Worm (Caenorhabditis elegans): ENCODE measurements around the gene F02C12.1.
A peak's percentile ranks its signal among the peaks of the same experiment; 100 is the strongest.

The F02C12.1 gene

DNA sequence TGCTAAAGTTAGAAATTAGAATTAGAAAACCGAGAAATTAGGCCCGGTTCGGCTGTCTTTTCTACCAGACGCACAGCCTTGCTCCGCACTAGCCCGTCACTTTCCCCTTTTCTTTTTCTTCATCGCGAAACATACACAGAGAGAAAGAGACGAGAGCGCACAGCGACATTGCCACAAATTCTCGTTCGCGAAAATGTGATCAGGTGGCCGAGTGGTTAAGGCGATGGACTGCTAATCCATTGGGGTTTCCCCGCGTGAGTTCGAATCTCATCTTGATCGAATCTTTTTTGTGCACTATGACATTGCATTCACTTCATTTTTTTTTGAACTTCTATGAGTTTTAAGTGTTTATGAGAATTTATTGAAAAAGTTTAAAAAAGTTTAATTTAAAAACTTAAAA is 40.6 kb downstream of the F02C12.1 start (continued):
- TF ChIP-seq nhr-102 (tag; optimal IDR thresholded peaks at IDR 0.05) (peak; percentile 56), nhr-25 (tag; optimal IDR thresholded peaks at IDR 0.05; ENCODE audit: borderline replicate concordance, insufficient read depth) (no peak), madf-5 (GFP tag; IDR thresholded peaks at IDR 0.05) (0 out of 4 replicates have a peak, but pooled peaks of 1 of the 2 experiments have one; percentile 39), Y105C5A.15 (GFP tag; IDR thresholded peaks at IDR 0.05) (0 out of 2 replicates have a peak, but pooled peaks have one; percentile 63), gei-8 (GFP tag; optimal IDR thresholded peaks at IDR 0.05) (no peak), mxl-3 (GFP tag; optimal IDR thresholded peaks at IDR 0.05) (peak; percentile 38), rbr-2 (tag; optimal IDR thresholded peaks at IDR 0.05) (peak; percentile 74), zag-1 (tag; optimal IDR thresholded peaks at IDR 0.05) (no peak), ZK546.5 (tag; optimal IDR thresholded peaks at IDR 0.05) (no peak), lin-29 (GFP tag; IDR thresholded peaks at IDR 0.05) (0 out of 2 replicates have a peak, but pooled peaks have one; percentile 44), mdl-1 (tag; optimal IDR thresholded peaks at IDR 0.05) (peak in 1 of 2 experiments; percentile 29), pha-4 (GFP tag; IDR thresholded peaks at IDR 0.05) (no peak), pha-4 (tag; optimal IDR thresholded peaks at IDR 0.05) (no peak), ceh-44 (GFP tag; IDR thresholded peaks at IDR 0.05) (0 out of 2 replicates have a peak, but pooled peaks have one; percentile 40), F37D6.2 (tag; optimal IDR thresholded peaks at IDR 0.05) (peak; percentile 66), nhr-42 (GFP tag; IDR thresholded peaks at IDR 0.05) (0 out of 2 replicates have a peak, but pooled peaks have one; percentile 67), ZK337.2 (GFP tag; IDR thresholded peaks at IDR 0.05) (peak; percentile 63), pqm-1 (tag; optimal IDR thresholded peaks at IDR 0.05) (no peak), R02D3.7 (tag; optimal IDR thresholded peaks at IDR 0.05) (no peak), daf-16 (GFP tag; optimal IDR thresholded peaks at IDR 0.05) (peak; percentile 0 to 37), daf-16 (tag; optimal IDR thresholded peaks at IDR 0.05) (peak; percentile 52), mes-2 (tag; optimal IDR thresholded peaks at IDR 0.05; ENCODE audit: poor library complexity, severe bottlenecking) (peak; percentile 79), fkh-10 (GFP tag; optimal IDR thresholded peaks at IDR 0.05) (peak; percentile 32), dpl-1 (GFP tag; optimal IDR thresholded peaks at IDR 0.05) (peak; percentile 5), mxl-2 (GFP tag; conservative IDR thresholded peaks at IDR 0.05) (0 out of 2 replicates have a peak, but pooled peaks have one; percentile 11), F49E8.2 (tag; optimal IDR thresholded peaks at IDR 0.05; ENCODE audit: borderline replicate concordance) (no peak), T26A8.4 (GFP tag; IDR thresholded peaks at IDR 0.05) (peak; percentile 74), lin-38 (GFP tag; IDR thresholded peaks at IDR 0.05) (peak; percentile 56; the same call in 1 of the 2 replicates), ces-1 (GFP tag; optimal IDR thresholded peaks at IDR 0.05) (no peak), daf-8 (GFP tag; IDR thresholded peaks at IDR 0.05) (no peak), nhr-237 (tag; optimal IDR thresholded peaks at IDR 0.05) (no peak), ceh-62 (tag; optimal IDR thresholded peaks at IDR 0.05) (no peak), hmg-1.1 (GFP tag; IDR thresholded peaks at IDR 0.05) (peak; percentile 89), daf-12 (tag; optimal IDR thresholded peaks at IDR 0.05) (no peak), nhr-48 (tag; optimal IDR thresholded peaks at IDR 0.05) (peak; percentile 31), dmd-6 (GFP tag; IDR thresholded peaks at IDR 0.05) (peak; percentile 65), F26F4.8 (GFP tag; conservative IDR thresholded peaks at IDR 0.05) (peak; percentile 42; the same call in 1 of the 2 replicates), nhr-41 (GFP tag; IDR thresholded peaks at IDR 0.05) (no peak), lin-39 (tag; optimal IDR thresholded peaks at IDR 0.05) (no peak), dmd-8 (GFP tag; IDR thresholded peaks at IDR 0.05) (0 out of 2 replicates have a peak, but pooled peaks have one; percentile 61), zfp-2 (tag; optimal IDR thresholded peaks at IDR 0.05) (no peak), Y75B8A.6 (GFP tag; IDR thresholded peaks at IDR 0.05) (no peak), snpc-1.2 (GFP tag; IDR thresholded peaks at IDR 0.05) (peak; percentile 81), tra-1 (GFP tag; IDR thresholded peaks at IDR 0.05) (0 out of 2 replicates have a peak, but pooled peaks have one; percentile 18), madf-9 (GFP tag; conservative IDR thresholded peaks at IDR 0.05) (peak; percentile 75), lim-7 (GFP tag; IDR thresholded peaks at IDR 0.05) (peak; percentile 63), saeg-2 (GFP tag; IDR thresholded peaks at IDR 0.05) (no peak), dve-1 (tag; optimal IDR thresholded peaks at IDR 0.05; ENCODE audit: insufficient read depth) (peak; percentile 38), lin-13 (GFP tag; optimal IDR thresholded peaks at IDR 0.05) (peak; percentile 25), nhr-10 (tag; optimal IDR thresholded peaks at IDR 0.05) (no peak)
